Fruit fly (Drosophila melanogaster) whole organism, wandering third instar larva: ENCODE data around the gene Dcps.

Experiments used
- Abd-B ChIP-seq: fragments of >200 bp; optimal IDR thresholded peaks from 2 replicates; lab custom pipeline; 2017; ENCODE audit warnings: missing biosample characterization, missing genetic modification characterization
- Dfd ChIP-seq: fragments of >200 bp; optimal IDR thresholded peaks from 2 replicates; lab custom pipeline; 2017; ENCODE audit warnings: missing biosample characterization, missing genetic modification characterization
- Dif ChIP-seq: fragments of 200-275, 200-300 bp; sonication (Bioruptor generic); optimal IDR thresholded peaks from 2 replicates; lab custom pipeline; 2018; ENCODE audit warnings: missing biosample characterization, missing genetic modification characterization; ENCODE audit not compliant: partially characterized antibody
- Hr78 ChIP-seq: fragments of >200 bp; optimal IDR thresholded peaks from 2 replicates; lab custom pipeline; 2017; ENCODE audit warnings: missing biosample characterization, missing genetic modification characterization
- Hr83 ChIP-seq: fragments of 200-300 bp; sonication (Bioruptor generic); optimal IDR thresholded peaks from 2 replicates; lab custom pipeline; 2016; ENCODE audit warnings: missing biosample characterization, mild to moderate bottlenecking, missing genetic modification characterization, moderate library complexity; ENCODE audit not compliant: poor library complexity, severe bottlenecking
- Myc ChIP-seq: fragments of >200 bp; optimal IDR thresholded peaks from 2 replicates; lab custom pipeline; 2017
- OdsH ChIP-seq: fragments of 200-800 bp; sonication (Bioruptor generic); optimal IDR thresholded peaks from 2 replicates; lab custom pipeline; 2016; ENCODE audit warnings: missing biosample characterization, mild to moderate bottlenecking, missing genetic modification characterization
- br ChIP-seq: fragments of 200-800 bp; sonication (Bioruptor generic); optimal IDR thresholded peaks from 2 replicates; lab custom pipeline; 2016; ENCODE audit warnings: missing biosample characterization, missing genetic modification characterization
- h ChIP-seq: fragments of 200-800 bp; sonication (Bioruptor generic); optimal IDR thresholded peaks from 3 replicates; lab custom pipeline; 2016; ENCODE audit warnings: missing biosample characterization, mild to moderate bottlenecking, missing genetic modification characterization
- psq ChIP-seq: fragments of 200-800 bp; sonication (Bioruptor generic); optimal IDR thresholded peaks from 3 replicates; lab custom pipeline; 2017; ENCODE audit warnings: missing biosample characterization, mild to moderate bottlenecking, missing genetic modification characterization, moderate library complexity
- sv ChIP-seq: fragments of 200-800 bp; sonication (Bioruptor generic); optimal IDR thresholded peaks from 3 replicates; lab custom pipeline; 2016; ENCODE audit warnings: missing biosample characterization, missing genetic modification characterization
- tai ChIP-seq: sonication (Bioruptor generic); optimal IDR thresholded peaks from 2 replicates; lab custom pipeline; 2016; ENCODE audit warnings: missing biosample characterization, missing genetic modification characterization
- usp ChIP-seq: fragments of >200 bp; optimal IDR thresholded peaks from 2 replicates; lab custom pipeline; 2017; ENCODE audit warnings: missing biosample characterization, missing genetic modification characterization
- woc ChIP-seq: sonication (Bioruptor generic); optimal IDR thresholded peaks from 2 replicates; lab custom pipeline; 2016; ENCODE audit warnings: missing biosample characterization, mild to moderate bottlenecking, missing genetic modification characterization

dm6 chr3R:5781462-5781861 lies 26.9 kb upstream of the Dcps start, which contains the start of gene kat-60L1:
- TF ChIP-seq woc (GFP tag; lab: Kevin White, UChicago) = no peak
- TF ChIP-seq h (GFP tag; lab: Kevin White, UChicago) = no peak
- no peak for TF ChIP-seq tai
- no peak for TF ChIP-seq Myc
- no peak for TF ChIP-seq br
- TF ChIP-seq Dfd (GFP tag; lab: Kevin White, UChicago) = no peak
- no peak for TF ChIP-seq OdsH
- no peak for TF ChIP-seq psq (GFP tag; lab: Kevin White, UChicago)
- TF ChIP-seq Hr78 (GFP tag; lab: Kevin White, UChicago) = no peak
- TF ChIP-seq sv (GFP tag; lab: Kevin White, UChicago) = no peak
- no peak for TF ChIP-seq usp (GFP tag; lab: Kevin White, UChicago)
- TF ChIP-seq Dif (GFP tag; lab: Kevin White, UChicago) = no peak
- TF ChIP-seq Hr83 (GFP tag; lab: Kevin White, UChicago) = no peak
- TF ChIP-seq Abd-B (GFP tag; lab: Kevin White, UChicago) = no peak
